Fruit fly (Drosophila melanogaster) whole organism, embryonic: ENCODE results near the gene CG14958.

ENCODE experiments used
- CG10431 ChIP-seq: fragments of 200-800 bp; sonication (Bioruptor generic); optimal IDR thresholded peaks from 3 replicates; lab custom pipeline; 2018; ENCODE audit warnings: missing biosample characterization, mild to moderate bottlenecking, missing genetic modification characterization
- CG11093 ChIP-seq: fragments of 200-800 bp; sonication (Bioruptor generic); IDR thresholded peaks from 3 replicates; pipeline ENCODE4 v1.3.6; 2022; ENCODE audit warnings: missing biosample characterization, missing genetic modification characterization
- CG11504 ChIP-seq: fragments of 200-800 bp; sonication (Bioruptor generic); optimal IDR thresholded peaks from 3 replicates; lab custom pipeline; 2019; ENCODE audit warnings: missing biosample characterization, mild to moderate bottlenecking, missing genetic modification characterization, moderate library complexity
- CG12236 ChIP-seq: fragments of 200-800 bp; sonication (Bioruptor generic); optimal IDR thresholded peaks from 2 replicates; lab custom pipeline; 2016; ENCODE audit warnings: missing biosample characterization, missing genetic modification characterization
- CG12744 ChIP-seq: fragments of 200-800 bp; sonication (Bioruptor generic); optimal IDR thresholded peaks from 2 replicates; lab custom pipeline; 2016; ENCODE audit warnings: missing biosample characterization, missing genetic modification characterization
- CG14860 ChIP-seq: fragments of 200-800 bp; sonication (Bioruptor generic); IDR thresholded peaks from 3 replicates; pipeline ENCODE4 v1.3.6; 2022; ENCODE audit warnings: missing biosample characterization, missing genetic modification characterization; ENCODE audit not compliant: partially characterized antibody
- CG15073 ChIP-seq: fragments of 200-800 bp; sonication (Bioruptor generic); optimal IDR thresholded peaks from 2 replicates; lab custom pipeline; 2016; ENCODE audit warnings: missing biosample characterization, missing genetic modification characterization
- CG16863 ChIP-seq: fragments of 200-800 bp; sonication (Bioruptor generic); optimal IDR thresholded peaks from 3 replicates; lab custom pipeline; 2016; ENCODE audit warnings: missing biosample characterization, missing genetic modification characterization
- CG17186 ChIP-seq: fragments of 200-800 bp; sonication (Bioruptor generic); optimal IDR thresholded peaks from 3 replicates; lab custom pipeline; 2017; ENCODE audit warnings: missing biosample characterization, missing genetic modification reagents, missing genetic modification characterization
- CG17385 ChIP-seq: fragments of 200-800 bp; sonication (Bioruptor generic); optimal IDR thresholded peaks from 3 replicates; lab custom pipeline; 2018; ENCODE audit warnings: missing biosample characterization, mild to moderate bottlenecking, missing genetic modification characterization
- CG3065 ChIP-seq: fragments of 200-800 bp; sonication (Bioruptor generic); optimal IDR thresholded peaks from 2 replicates; lab custom pipeline; 2016; ENCODE audit warnings: missing biosample characterization, missing genetic modification characterization
- CG31388 ChIP-seq: fragments of 200-800 bp; sonication (Bioruptor generic); optimal IDR thresholded peaks from 2 replicates; lab custom pipeline; 2016; ENCODE audit warnings: missing biosample characterization, missing genetic modification characterization
- CG33213 ChIP-seq: fragments of 200-800 bp; sonication (Bioruptor generic); optimal IDR thresholded peaks from 3 replicates; lab custom pipeline; 2016; ENCODE audit warnings: missing biosample characterization, missing genetic modification characterization
- CG34376 ChIP-seq: fragments of 200-800 bp; sonication (Bioruptor generic); optimal IDR thresholded peaks from 2 replicates; lab custom pipeline; 2018; ENCODE audit warnings: missing biosample characterization, mild to moderate bottlenecking, missing genetic modification characterization
- CG4328 ChIP-seq: fragments of 200-800 bp; sonication (Bioruptor generic); optimal IDR thresholded peaks from 3 replicates; lab custom pipeline; 2017; ENCODE audit warnings: missing biosample characterization, missing genetic modification reagents, missing genetic modification characterization
- CG4707 ChIP-seq: fragments of 200-800 bp; sonication (Bioruptor generic); optimal IDR thresholded peaks from 2 replicates; lab custom pipeline; 2018; ENCODE audit warnings: missing biosample characterization, mild to moderate bottlenecking, missing genetic modification characterization, moderate library complexity
- CG5180 ChIP-seq: fragments of 200-800 bp; sonication (Bioruptor generic); optimal IDR thresholded peaks from 3 replicates; lab custom pipeline; 2017; ENCODE audit warnings: missing biosample characterization, missing genetic modification characterization, mild to moderate bottlenecking, moderate library complexity, missing genetic modification reagents
- CG6175 ChIP-seq: fragments of 200-800 bp; sonication (Bioruptor generic); IDR thresholded peaks from 3 replicates; pipeline ENCODE4 v1.3.6; 2022; ENCODE audit warnings: missing biosample characterization, missing genetic modification characterization
- CG6654 ChIP-seq: fragments of 200-800 bp; sonication (Bioruptor generic); optimal IDR thresholded peaks from 2 replicates; lab custom pipeline; 2017; ENCODE audit warnings: missing biosample characterization, mild to moderate bottlenecking, missing genetic modification characterization
- CG6854 ChIP-seq: fragments of 200-800 bp; sonication (Bioruptor generic); optimal IDR thresholded peaks from 3 replicates; lab custom pipeline; 2017; ENCODE audit warnings: missing biosample characterization, mild to moderate bottlenecking, missing genetic modification characterization
- CG7556 ChIP-seq: fragments of 200-800 bp; sonication (Bioruptor generic); optimal IDR thresholded peaks from 2 replicates; lab custom pipeline; 2017; ENCODE audit warnings: missing biosample characterization, mild to moderate bottlenecking, missing genetic modification characterization
- CG7839 ChIP-seq: fragments of 200-800 bp; sonication (Bioruptor generic); optimal IDR thresholded peaks from 3 replicates; lab custom pipeline; 2018; ENCODE audit warnings: missing biosample characterization, mild to moderate bottlenecking, missing genetic modification characterization, moderate library complexity
- CG8089 ChIP-seq: fragments of 200-800 bp; sonication (Bioruptor generic); optimal IDR thresholded peaks from 3 replicates; lab custom pipeline; 2016; ENCODE audit warnings: missing biosample characterization, missing genetic modification characterization
- CG8944 ChIP-seq: fragments of 200-800 bp; sonication (Bioruptor generic); optimal IDR thresholded peaks from 3 replicates; lab custom pipeline; 2016; ENCODE audit warnings: missing biosample characterization, missing genetic modification characterization
- CG9215 ChIP-seq: fragments of 200-800 bp; sonication (Bioruptor generic); IDR thresholded peaks from 2 replicates; pipeline ENCODE4 v1.3.6; 2022; ENCODE audit warnings: missing biosample characterization, missing genetic modification characterization
- Chrac-16 ChIP-seq: fragments of 200-800 bp; sonication (Bioruptor generic); optimal IDR thresholded peaks from 3 replicates; lab custom pipeline; 2016; ENCODE audit warnings: missing biosample characterization, missing genetic modification characterization
- Dll ChIP-seq: fragments of 200-800 bp; sonication (Bioruptor generic); IDR thresholded peaks from 4 replicates; pipeline ENCODE4 v1.3.6; 2022; ENCODE audit warnings: missing biosample characterization, missing genetic modification characterization; ENCODE audit not compliant: partially characterized antibody
- E2f2 ChIP-seq: fragments of 200-800 bp; sonication (Bioruptor generic); IDR thresholded peaks from 2 replicates; pipeline ENCODE4 v1.3.6; 2022; ENCODE audit warnings: missing biosample characterization, missing genetic modification characterization
- HLH4C ChIP-seq: fragments of 200-800 bp; sonication (Bioruptor generic); IDR thresholded peaks from 3 replicates; pipeline ENCODE4 v1.3.6; 2022; ENCODE audit warnings: missing biosample characterization, missing genetic modification characterization; ENCODE audit not compliant: partially characterized antibody
- Hmr ChIP-seq: fragments of 200-800 bp; sonication (Bioruptor generic); optimal IDR thresholded peaks from 3 replicates; lab custom pipeline; 2017; ENCODE audit warnings: mild to moderate bottlenecking, missing biosample characterization, missing genetic modification reagents, missing genetic modification characterization
- Hsf ChIP-seq: fragments of 200-800 bp; sonication (Bioruptor generic); optimal IDR thresholded peaks from 3 replicates; lab custom pipeline; 2016; ENCODE audit warnings: missing biosample characterization, missing genetic modification characterization
- Lpt ChIP-seq: fragments of >200 bp; optimal IDR thresholded peaks from 2 replicates; lab custom pipeline; 2018; ENCODE audit warnings: missing biosample characterization, missing genetic modification characterization
- NFAT ChIP-seq: fragments of 200-800 bp; sonication (Bioruptor generic); IDR thresholded peaks from 2 replicates; pipeline ENCODE4 v1.3.6; 2022; ENCODE audit warnings: missing biosample characterization, missing genetic modification characterization
- Nf-YC ChIP-seq: fragments of 200-800 bp; optimal IDR thresholded peaks from 3 replicates; lab custom pipeline; 2019; ENCODE audit warnings: missing biosample characterization, mild to moderate bottlenecking, missing genetic modification characterization, moderate library complexity
- Ravus ChIP-seq: fragments of 200-800 bp; sonication (Bioruptor generic); IDR thresholded peaks from 2 replicates; pipeline ENCODE4 v1.3.6; 2022; ENCODE audit warnings: missing biosample characterization, missing genetic modification characterization
- Sox100B ChIP-seq: fragments of 200-800 bp; sonication (Bioruptor generic); optimal IDR thresholded peaks from 3 replicates; lab custom pipeline; 2018; ENCODE audit warnings: missing biosample characterization, mild to moderate bottlenecking, missing genetic modification characterization
- Sry-β ChIP-seq: fragments of 200-800 bp; sonication (Bioruptor generic); optimal IDR thresholded peaks from 2 replicates; lab custom pipeline; 2018; ENCODE audit warnings: missing biosample characterization, mild to moderate bottlenecking, missing genetic modification characterization, moderate library complexity
- bab2 ChIP-seq: fragments of 200-800 bp; sonication (Bioruptor generic); optimal IDR thresholded peaks from 2 replicates; lab custom pipeline; 2016; ENCODE audit warnings: missing biosample characterization, missing genetic modification characterization
- btn ChIP-seq: fragments of 200-800 bp; sonication (Bioruptor generic); optimal IDR thresholded peaks from 2 replicates; lab custom pipeline; 2016; ENCODE audit warnings: missing biosample characterization, missing genetic modification characterization
- da ChIP-seq: fragments of 200-800 bp; sonication (Bioruptor generic); optimal IDR thresholded peaks from 2 replicates; lab custom pipeline; 2016; ENCODE audit warnings: missing biosample characterization, missing genetic modification characterization
- dimm ChIP-seq: fragments of 200-800 bp; sonication (Bioruptor generic); IDR thresholded peaks from 2 replicates; pipeline ENCODE4 v1.3.6; 2022; ENCODE audit warnings: missing biosample characterization, missing genetic modification characterization
- dmrt99B ChIP-seq: fragments of 200-800 bp; sonication (Bioruptor generic); optimal IDR thresholded peaks from 2 replicates; lab custom pipeline; 2018; ENCODE audit warnings: missing biosample characterization, mild to moderate bottlenecking, missing genetic modification characterization, moderate library complexity
- en ChIP-seq: fragments of 200-800 bp; sonication (Bioruptor generic); optimal IDR thresholded peaks from 2 replicates; lab custom pipeline; 2016; ENCODE audit warnings: missing biosample characterization, missing genetic modification characterization
- fd3F ChIP-seq: fragments of 200-800 bp; sonication (Bioruptor generic); optimal IDR thresholded peaks from 2 replicates; lab custom pipeline; 2018; ENCODE audit warnings: missing biosample characterization, mild to moderate bottlenecking, missing genetic modification characterization, moderate library complexity
- gt ChIP-seq: fragments of 200-800 bp; sonication (Bioruptor generic); IDR thresholded peaks from 2 replicates; pipeline ENCODE4 v1.3.6; 2022; ENCODE audit warnings: missing biosample characterization, missing genetic modification characterization
- insv ChIP-seq, 2 experiments: fragments of 200-800 bp; sonication (Bioruptor generic); optimal IDR thresholded peaks; 3 replicates each; lab custom pipeline; 2016 to 2018; ENCODE audit warnings: missing biosample characterization in 2 of 2, missing genetic modification characterization in 2 of 2
- repo ChIP-seq: fragments of 200-800 bp; sonication (Bioruptor generic); optimal IDR thresholded peaks from 2 replicates; lab custom pipeline; 2016; ENCODE audit warnings: missing biosample characterization, missing genetic modification characterization
- sna ChIP-seq: fragments of 200-800 bp; sonication (Bioruptor generic); IDR thresholded peaks from 2 replicates; pipeline ENCODE4 v1.3.6; 2022; ENCODE audit warnings: missing biosample characterization, missing genetic modification characterization; ENCODE audit not compliant: partially characterized antibody
- vfl ChIP-seq: fragments of 200-800 bp; sonication (Bioruptor generic); optimal IDR thresholded peaks from 2 replicates; lab custom pipeline; 2016; ENCODE audit warnings: missing biosample characterization, missing genetic modification characterization
- vnd ChIP-seq: fragments of 200-800 bp; sonication (Bioruptor generic); IDR thresholded peaks from 3 replicates; pipeline ENCODE4 v1.3.6; 2022; ENCODE audit warnings: missing biosample characterization, missing genetic modification characterization; ENCODE audit not compliant: partially characterized antibody

Gene CG14958

DNA sequence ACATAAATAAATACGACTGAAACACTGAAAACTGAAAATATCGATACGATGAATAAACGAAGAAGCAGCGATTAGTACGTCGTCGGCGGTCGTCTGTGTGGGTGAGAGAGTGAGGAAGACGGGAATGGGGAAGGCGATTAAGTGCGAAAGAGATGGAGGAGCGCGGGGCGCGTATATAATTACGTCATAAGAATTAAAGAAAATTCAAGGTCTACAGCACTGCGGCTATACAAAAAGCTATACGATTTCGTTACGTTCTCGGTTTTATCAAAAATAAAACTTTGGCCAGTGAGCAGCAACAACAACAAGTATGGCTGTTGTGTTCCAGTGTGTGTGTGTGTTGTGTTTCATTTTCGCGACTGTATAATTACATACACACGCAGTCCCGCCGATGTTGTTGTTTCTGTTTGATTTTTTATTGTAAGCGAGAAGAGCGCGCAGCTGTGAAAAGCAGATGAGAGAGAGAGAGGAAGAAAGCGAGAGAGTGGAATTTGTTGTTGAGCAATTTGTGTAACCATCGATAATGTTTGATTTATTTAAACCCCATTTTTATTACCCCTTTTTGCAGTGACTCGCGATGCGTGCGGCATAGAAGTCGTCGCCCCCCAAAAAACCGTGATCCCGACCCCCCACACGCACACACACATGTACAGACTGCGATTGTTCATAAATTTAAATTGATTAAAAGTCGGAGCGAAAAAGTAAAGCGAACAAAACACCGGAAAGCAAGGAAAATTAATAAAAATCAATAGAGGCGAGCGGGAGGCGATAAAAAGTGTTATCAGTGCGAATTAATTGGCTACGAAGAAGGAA lies 40.5 kb upstream of the CG14958 start (continued):
- TF ChIP-seq Ravus = no peak
- TF ChIP-seq CG17186 = no peak
- peak; percentile 82 for TF ChIP-seq CG17385 (GFP tag; lab: Kevin White, UChicago)
- no peak for TF ChIP-seq CG7556 (GFP tag; lab: Kevin White, UChicago)
- no peak for TF ChIP-seq CG12744 (GFP tag; lab: Kevin White, UChicago)
- TF ChIP-seq CG9215 (GFP tag; lab: Robert Waterston, UW) = no peak
- TF ChIP-seq E2f2 (GFP tag; lab: Robert Waterston, UW) = no peak
- TF ChIP-seq CG14860 (GFP tag; lab: Robert Waterston, UW) = no peak
- no peak for TF ChIP-seq dmrt99B (tag; lab: Kevin White, UChicago)
- TF ChIP-seq CG5180 = no peak
- no peak for TF ChIP-seq Nf-YC (tag; lab: Kevin White, UChicago)
- no peak for TF ChIP-seq Hsf (GFP tag; lab: Kevin White, UChicago)
- no peak for TF ChIP-seq CG11093
- no peak for TF ChIP-seq Sry-β (GFP tag; lab: Kevin White, UChicago)
- no peak for TF ChIP-seq btn (GFP tag; lab: Kevin White, UChicago)
- no peak for TF ChIP-seq Hmr (GFP tag; lab: Kevin White, UChicago)
- TF ChIP-seq dimm (GFP tag; lab: Robert Waterston, UW) = no peak
- no peak for TF ChIP-seq gt (GFP tag; lab: Robert Waterston, UW)
- no peak for TF ChIP-seq CG33213
- TF ChIP-seq CG11504 (tag; lab: Kevin White, UChicago) = no peak
- TF ChIP-seq CG4328 = peak; percentile 45
- no peak for TF ChIP-seq NFAT
- no peak for TF ChIP-seq CG16863 (GFP tag; lab: Kevin White, UChicago)
- TF ChIP-seq CG34376 (GFP tag; lab: Kevin White, UChicago) = peak; percentile 96
- TF ChIP-seq vnd = no peak
- TF ChIP-seq CG3065 (GFP tag; lab: Kevin White, UChicago) = no peak
- no peak for TF ChIP-seq vfl (GFP tag; lab: Kevin White, UChicago)
- TF ChIP-seq CG6854 = peak; percentile 45
- no peak for TF ChIP-seq HLH4C
- TF ChIP-seq bab2 (GFP tag; lab: Kevin White, UChicago) = no peak
- TF ChIP-seq en (GFP tag; lab: Kevin White, UChicago) = no peak
- no peak for TF ChIP-seq CG10431 (GFP tag; lab: Kevin White, UChicago)
- TF ChIP-seq CG8944 (GFP tag; lab: Kevin White, UChicago) = no peak
- no peak for TF ChIP-seq CG31388 (GFP tag; lab: Kevin White, UChicago)
- no peak for TF ChIP-seq CG15073 (GFP tag; lab: Kevin White, UChicago)
- no peak for TF ChIP-seq repo
- no peak for TF ChIP-seq sna (GFP tag; lab: Robert Waterston, UW)
- TF ChIP-seq CG4707 = no peak
- no peak for TF ChIP-seq CG8089 (GFP tag; lab: Kevin White, UChicago)
- TF ChIP-seq Chrac-16 (GFP tag; lab: Kevin White, UChicago) = no peak
- no peak for TF ChIP-seq Sox100B (GFP tag; lab: Kevin White, UChicago)
- TF ChIP-seq insv (GFP tag; optimal IDR thresholded peaks at IDR 0.05; lab: Kevin White, UChicago) = no peak
- no peak for TF ChIP-seq Lpt
- TF ChIP-seq da = no peak
- no peak for TF ChIP-seq CG6654
- TF ChIP-seq CG12236 (GFP tag; lab: Kevin White, UChicago) = no peak
- TF ChIP-seq Dll (GFP tag; lab: Robert Waterston, UW) = 0 out of 4 replicates have a peak, but pooled peaks have one; percentile 32
- TF ChIP-seq fd3F (GFP tag; lab: Kevin White, UChicago) = no peak
- no peak for TF ChIP-seq CG6175 (GFP tag; lab: Robert Waterston, UW)
- TF ChIP-seq CG7839 = no peak
